Worm (Caenorhabditis elegans) whole organism, L4 larva: ENCODE measurements around the gene arl-5.
A peak's percentile ranks its signal among the peaks of the same experiment; 100 is the strongest.

ENCODE experiments used
- F10B5.3 ChIP-seq: sonication (generic microtip); optimal IDR thresholded peaks from 2 replicates; lab custom pipeline; 2016; ENCODE audit warnings: mild to moderate bottlenecking, missing genetic modification characterization, missing compliant biosample characterization
- T20F7.1 ChIP-seq: fragments of 200-800 bp; sonication (Bioruptor generic); optimal IDR thresholded peaks from 2 replicates; lab custom pipeline; 2018; ENCODE audit warnings: mild to moderate bottlenecking, missing genetic modification characterization, missing compliant biosample characterization
- aha-1 ChIP-seq: fragments of 150-350 bp; peaks from one replicate; lab custom pipeline; 2014; ENCODE audit warnings: missing biosample characterization, missing genetic modification characterization
- ceh-44 ChIP-seq: fragments of 200-800 bp; sonication (Bioruptor generic); IDR thresholded peaks from 2 replicates; pipeline ENCODE4 v1.3.6; 2022; ENCODE audit warnings: missing genetic modification reagents, missing genetic modification characterization, missing compliant biosample characterization
- daf-16 ChIP-seq, 3 experiments: sonication (generic microtip); optimal IDR thresholded peaks; 2 replicates each; lab custom pipeline; 2016 to 2017; ENCODE audit warnings: missing genetic modification characterization in 3 of 3, missing genetic modification reagents in 3 of 3, mild to moderate bottlenecking in 2 of 3, missing compliant biosample characterization in 2 of 3, missing biosample characterization in 1 of 3, moderate library complexity in 1 of 3
- daf-19 ChIP-seq: fragments of 200-800 bp; sonication (Bioruptor generic); conservative IDR thresholded peaks from 2 replicates; pipeline ENCODE4 v1.3.6; 2022; ENCODE audit warnings: missing genetic modification characterization, missing compliant biosample characterization
- dmd-6 ChIP-seq: fragments of 200-800 bp; sonication (Bioruptor generic); IDR thresholded peaks from 2 replicates; pipeline ENCODE4 v1.3.6; 2022; ENCODE audit warnings: missing genetic modification reagents, missing genetic modification characterization, missing compliant biosample characterization
- dmd-8 ChIP-seq: fragments of 200-800 bp; sonication (Bioruptor generic); IDR thresholded peaks from 2 replicates; pipeline ENCODE4 v1.3.6; 2022; ENCODE audit warnings: missing genetic modification characterization, missing compliant biosample characterization
- dpl-1 ChIP-seq: fragments of 150-350 bp; optimal IDR thresholded peaks from 2 replicates; lab custom pipeline; 2014; ENCODE audit warnings: missing biosample characterization, missing genetic modification reagents, missing genetic modification characterization
- dve-1 ChIP-seq: sonication (generic microtip); optimal IDR thresholded peaks from 2 replicates; lab custom pipeline; 2017; ENCODE audit warnings: antibody characterized with exemption, mild to moderate bottlenecking, missing genetic modification characterization, missing compliant biosample characterization; ENCODE audit not compliant: insufficient read depth
- egl-27 ChIP-seq: sonication (generic microtip); optimal IDR thresholded peaks from 3 replicates; lab custom pipeline; 2017; ENCODE audit warnings: missing biosample characterization, missing genetic modification reagents, missing genetic modification characterization
- egl-43 ChIP-seq: fragments of 200-800 bp; sonication (Bioruptor generic); IDR thresholded peaks from 2 replicates; pipeline ENCODE4 v1.3.6; 2022; ENCODE audit warnings: missing genetic modification reagents, missing genetic modification characterization, missing compliant biosample characterization
- hif-1 ChIP-seq, 2 experiments: sonication (generic microtip); optimal IDR thresholded peaks; 2 replicates each; lab custom pipeline; 2016 to 2017; ENCODE audit warnings: missing compliant biosample characterization in 2 of 2, missing genetic modification characterization in 2 of 2, missing genetic modification reagents in 2 of 2, missing genotype in 2 of 2, mild to moderate bottlenecking in 1 of 2
- hlh-11 ChIP-seq: fragments of 200-800 bp; sonication (Bioruptor generic); optimal IDR thresholded peaks from 2 replicates; lab custom pipeline; 2018; ENCODE audit warnings: mild to moderate bottlenecking, missing genetic modification characterization, missing compliant biosample characterization
- hlh-30 ChIP-seq: sonication (generic microtip); optimal IDR thresholded peaks from 2 replicates; lab custom pipeline; 2017; ENCODE audit warnings: antibody characterized with exemption, mild to moderate bottlenecking, missing genetic modification characterization, missing compliant biosample characterization; ENCODE audit not compliant: insufficient read depth
- lin-15B ChIP-seq: fragments of 150-350 bp; sonication (generic microtip); optimal IDR thresholded peaks from 3 replicates; lab custom pipeline; 2014; ENCODE audit warnings: missing biosample characterization, missing genetic modification characterization
- lsy-2 ChIP-seq, 2 experiments: fragments of 150-350 bp in 1 of 2; sonication (generic microtip) in 1 of 2; optimal IDR thresholded peaks; 2 replicates each; lab custom pipeline; 2014 to 2017; ENCODE audit warnings: missing biosample characterization in 2 of 2, missing genetic modification characterization in 2 of 2
- mdl-1 ChIP-seq, 2 experiments: fragments of 150-350 bp in 1 of 2; sonication (generic microtip) in 1 of 2; optimal IDR thresholded peaks; 2 replicates each; lab custom pipeline; 2014 to 2017; ENCODE audit warnings: missing biosample characterization in 2 of 2, missing genetic modification characterization in 2 of 2
- mep-1 ChIP-seq: fragments of 150-350 bp; sonication (generic microtip); optimal IDR thresholded peaks from 3 replicates; lab custom pipeline; 2014; ENCODE audit warnings: missing biosample characterization, missing genetic modification characterization
- mxl-3 ChIP-seq: fragments of 200-800 bp; sonication (Bioruptor generic); optimal IDR thresholded peaks from 2 replicates; lab custom pipeline; 2018; ENCODE audit warnings: mild to moderate bottlenecking, missing genetic modification characterization, missing compliant biosample characterization
- nhr-10 ChIP-seq: fragments of 150-350 bp; optimal IDR thresholded peaks from 2 replicates; lab custom pipeline; 2014; ENCODE audit warnings: missing biosample characterization, missing genetic modification characterization
- nhr-11 ChIP-seq: fragments of 150-350 bp; optimal IDR thresholded peaks from 2 replicates; lab custom pipeline; 2014; ENCODE audit warnings: missing biosample characterization, missing genetic modification characterization
- nhr-111 ChIP-seq: fragments of 200-800 bp; sonication (Bioruptor generic); optimal IDR thresholded peaks from 2 replicates; lab custom pipeline; 2018; ENCODE audit warnings: mild to moderate bottlenecking, missing genetic modification characterization, missing compliant biosample characterization
- nhr-25 ChIP-seq: sonication (generic microtip); optimal IDR thresholded peaks from 2 replicates; lab custom pipeline; 2017; ENCODE audit warnings: missing genetic modification characterization, mild to moderate bottlenecking, missing compliant biosample characterization, antibody characterized with exemption, moderate library complexity, borderline replicate concordance; ENCODE audit not compliant: insufficient read depth
- nhr-28 ChIP-seq: fragments of 150-350 bp; optimal IDR thresholded peaks from 2 replicates; lab custom pipeline; 2014; ENCODE audit warnings: missing biosample characterization, missing genetic modification characterization
- nhr-41 ChIP-seq: fragments of 200-800 bp; sonication (Bioruptor generic); IDR thresholded peaks from 2 replicates; pipeline ENCODE4 v1.3.6; 2022; ENCODE audit warnings: missing genetic modification reagents, missing genetic modification characterization, missing compliant biosample characterization
- nhr-48 ChIP-seq: sonication (generic microtip); optimal IDR thresholded peaks from 2 replicates; lab custom pipeline; 2016; ENCODE audit warnings: mild to moderate bottlenecking, missing genetic modification characterization, missing compliant biosample characterization
- nhr-6 ChIP-seq: fragments of 150-350 bp; optimal IDR thresholded peaks from 2 replicates; lab custom pipeline; 2014; ENCODE audit warnings: missing biosample characterization, missing genetic modification characterization
- pha-4 ChIP-seq, 2 experiments: fragments of 150-350 bp in 1 of 2; fragments of 200-800 bp in 1 of 2; sonication (Bioruptor generic) in 1 of 2; IDR thresholded peaks in 1 of 2; optimal IDR thresholded peaks in 1 of 2; 2 replicates each; pipeline versions ENCODE4 v1.3.6 to Lab custom; 2014 to 2022; ENCODE audit warnings: missing genetic modification characterization in 2 of 2, missing genetic modification reagents in 2 of 2, missing biosample characterization in 1 of 2, missing compliant biosample characterization in 1 of 2
- php-3 ChIP-seq: fragments of 200-800 bp; sonication (Bioruptor generic); IDR thresholded peaks from 2 replicates; pipeline ENCODE4 v1.3.6; 2022; ENCODE audit warnings: missing genetic modification reagents, missing genetic modification characterization, missing compliant biosample characterization
- pqm-1 ChIP-seq: sonication (generic microtip); optimal IDR thresholded peaks from 2 replicates; lab custom pipeline; 2017; ENCODE audit warnings: missing biosample characterization, missing genetic modification characterization
- rbr-2 ChIP-seq: sonication (generic microtip); optimal IDR thresholded peaks from 2 replicates; lab custom pipeline; 2016; ENCODE audit warnings: missing genotype, missing genetic modification characterization, missing compliant biosample characterization
- set-16 ChIP-seq: fragments of 200-800 bp; sonication (Bioruptor generic); IDR thresholded peaks from 2 replicates; pipeline ENCODE4 v1.3.6; 2022; ENCODE audit warnings: missing genetic modification reagents, missing genetic modification characterization, missing compliant biosample characterization
- skn-1 ChIP-seq: fragments of 150-350 bp; optimal IDR thresholded peaks from 2 replicates; lab custom pipeline; 2014; ENCODE audit warnings: missing biosample characterization, missing genetic modification characterization
- spr-1 ChIP-seq: sonication (generic microtip); optimal IDR thresholded peaks from 2 replicates; lab custom pipeline; 2016; ENCODE audit warnings: mild to moderate bottlenecking, missing genetic modification characterization, missing compliant biosample characterization
- tra-1 ChIP-seq: fragments of 200-800 bp; sonication (Bioruptor generic); IDR thresholded peaks from 2 replicates; pipeline ENCODE4 v1.3.6; 2022; ENCODE audit warnings: missing genetic modification reagents, missing genetic modification characterization, missing compliant biosample characterization
- unc-130 ChIP-seq: sonication (generic microtip); optimal IDR thresholded peaks from 2 replicates; lab custom pipeline; 2016; ENCODE audit warnings: missing genetic modification reagents, missing genetic modification characterization, missing compliant biosample characterization
- zip-11 ChIP-seq: fragments of 200-800 bp; sonication (Bioruptor generic); IDR thresholded peaks from 2 replicates; pipeline ENCODE4 v1.3.6; 2022; ENCODE audit warnings: missing genetic modification characterization, missing compliant biosample characterization
- ztf-11 ChIP-seq: fragments of 150-350 bp; optimal IDR thresholded peaks from 2 replicates; lab custom pipeline; 2014; ENCODE audit warnings: missing biosample characterization, missing genetic modification characterization

Gene arl-5

ce11 chrIII:9849950-9850349, 26.9 kb downstream of the arl-5 start (continued):
- no peak for TF ChIP-seq set-16 (GFP tag; lab: Robert Waterston, UW)
- peak in 1 of 2 experiments; percentile 54 for TF ChIP-seq mdl-1 (tag; optimal IDR thresholded peaks at IDR 0.05; lab: Kevin White, UChicago)
- no peak for TF ChIP-seq lsy-2 (tag; optimal IDR thresholded peaks at IDR 0.05; lab: Kevin White, UChicago)
- no peak for TF ChIP-seq pha-4 (GFP tag; IDR thresholded peaks at IDR 0.05; lab: Robert Waterston, UW)
- no peak for TF ChIP-seq pha-4 (tag; optimal IDR thresholded peaks at IDR 0.05; lab: Kevin White, UChicago)
- no peak for TF ChIP-seq nhr-11
- no peak for TF ChIP-seq F10B5.3 (tag; lab: Kevin White, UChicago)
- TF ChIP-seq mxl-3: peak; percentile 47
- no peak for TF ChIP-seq nhr-111
- no peak for TF ChIP-seq daf-19 (GFP tag; lab: Robert Waterston, UW)
- TF ChIP-seq unc-130: no peak
- TF ChIP-seq hlh-30: peak; percentile 57
- TF ChIP-seq egl-43 (GFP tag; lab: Robert Waterston, UW): no peak
- TF ChIP-seq nhr-25 (tag; lab: Kevin White, UChicago): no peak
- peak; percentile 85 for TF ChIP-seq dve-1
- TF ChIP-seq ceh-44 (GFP tag; lab: Robert Waterston, UW): no peak
- no peak for TF ChIP-seq hif-1 (tag; optimal IDR thresholded peaks at IDR 0.05; lab: Kevin White, UChicago)
- TF ChIP-seq nhr-28 (tag; lab: Kevin White, UChicago): peak; percentile 87
- TF ChIP-seq skn-1: no peak
- no peak for TF ChIP-seq nhr-48 (tag; lab: Kevin White, UChicago)
- TF ChIP-seq dmd-8: no peak
- TF ChIP-seq php-3 (GFP tag; lab: Robert Waterston, UW): peak; percentile 65
- TF ChIP-seq ztf-11 (tag; lab: Kevin White, UChicago): no peak
- 0 out of 2 replicates have a peak, but pooled peaks have one; percentile 43 for TF ChIP-seq tra-1 (GFP tag; lab: Robert Waterston, UW)
- peak; percentile 45 for TF ChIP-seq pqm-1 (tag; lab: Kevin White, UChicago)
- peak; percentile 63 for TF ChIP-seq dmd-6
- no peak for TF ChIP-seq zip-11
- TF ChIP-seq hlh-11 (tag; lab: Kevin White, UChicago): peak; percentile 58
- no peak for TF ChIP-seq rbr-2 (tag; lab: Kevin White, UChicago)
- TF ChIP-seq lin-15B: no peak

ce11 chrIII:9850877-9851276, 27.8 kb downstream of the arl-5 start:
- peak; percentile 8 for TF ChIP-seq dve-1
- TF ChIP-seq mep-1 (tag; lab: Kevin White, UChicago): no peak
- TF ChIP-seq tra-1 (GFP tag; lab: Robert Waterston, UW): no peak
- TF ChIP-seq nhr-41 (GFP tag; lab: Robert Waterston, UW): no peak
- TF ChIP-seq dmd-6: peak; percentile 39; the same call in 1 of the 2 replicates
- TF ChIP-seq daf-16 (GFP tag; optimal IDR thresholded peaks at IDR 0.05; lab: Kevin White, UChicago): no peak
- peak; percentile 62 for TF ChIP-seq daf-16 (tag; optimal IDR thresholded peaks at IDR 0.05; lab: Kevin White, UChicago)
- TF ChIP-seq nhr-28 (tag; lab: Kevin White, UChicago): peak; percentile 51
- no peak for TF ChIP-seq hif-1 (tag; optimal IDR thresholded peaks at IDR 0.05; lab: Kevin White, UChicago)
- TF ChIP-seq hlh-11 (tag; lab: Kevin White, UChicago): peak; percentile 18
- TF ChIP-seq nhr-10 (tag; lab: Kevin White, UChicago): peak; percentile 10
- TF ChIP-seq mdl-1 (tag; optimal IDR thresholded peaks at IDR 0.05; lab: Kevin White, UChicago): no peak
- TF ChIP-seq ceh-44 (GFP tag; lab: Robert Waterston, UW): no peak
- no peak for TF ChIP-seq dmd-8
- TF ChIP-seq, all 104 proteins: peak for 6

ce11 chrIII:9851547-9851946, 28.5 kb downstream of the arl-5 start, which contains the start of gene K11H3.3:
Gene K11H3.3, plus strand, starts transcription at chrIII:9851854.
- TF ChIP-seq egl-27 (tag; lab: Kevin White, UChicago) (no peak), aha-1 (tag; lab: Kevin White, UChicago) (peak; percentile 54), set-16 (GFP tag; lab: Robert Waterston, UW) (0 out of 2 replicates have a peak, but pooled peaks have one; percentile 17), dpl-1 (no peak), nhr-6 (no peak), spr-1 (tag; lab: Kevin White, UChicago) (no peak), hlh-30 (peak; percentile 13), T20F7.1 (no peak), mep-1 (tag; lab: Kevin White, UChicago) (peak; percentile 8)
